Fruit fly (Drosophila melanogaster) whole organism, prepupa: ENCODE data around the gene sno.

Experiments
- Blimp-1 ChIP-seq: fragments of 200-800 bp; sonication (Bioruptor generic); optimal IDR thresholded peaks from 3 replicates; lab custom pipeline; 2017; ENCODE audit warnings: missing biosample characterization, missing genetic modification characterization, mild to moderate bottlenecking, moderate library complexity, missing genetic modification reagents
- CG10631 ChIP-seq: fragments of 200-800 bp; sonication (Bioruptor generic); optimal IDR thresholded peaks from 2 replicates; lab custom pipeline; 2016; ENCODE audit warnings: missing biosample characterization, missing genetic modification characterization
- CG10669 ChIP-seq: fragments of 200-800 bp; sonication (Bioruptor generic); optimal IDR thresholded peaks from 3 replicates; lab custom pipeline; 2018; ENCODE audit warnings: missing biosample characterization, mild to moderate bottlenecking, missing genetic modification characterization, moderate library complexity
- CG11294 ChIP-seq: fragments of 200-800 bp; sonication (Bioruptor generic); IDR thresholded peaks from 2 replicates; pipeline ENCODE4 v1.3.6; 2022; ENCODE audit warnings: missing biosample characterization, missing genetic modification characterization
- CG15336 ChIP-seq: fragments of 200-800 bp; sonication (Bioruptor generic); IDR thresholded peaks from 2 replicates; pipeline ENCODE4 v1.3.6; 2022; ENCODE audit warnings: missing biosample characterization, missing genetic modification characterization
- CG1621 ChIP-seq: fragments of 200-800 bp; sonication (Bioruptor generic); optimal IDR thresholded peaks from 3 replicates; lab custom pipeline; 2018; ENCODE audit warnings: missing biosample characterization, mild to moderate bottlenecking, missing genetic modification characterization
- CG16779 ChIP-seq: fragments of 200-800 bp; sonication (Bioruptor generic); optimal IDR thresholded peaks from 3 replicates; lab custom pipeline; 2017; ENCODE audit warnings: missing biosample characterization, mild to moderate bottlenecking, missing genetic modification characterization
- CG3032 ChIP-seq: fragments of 200-800 bp; optimal IDR thresholded peaks from 2 replicates; lab custom pipeline; 2019; ENCODE audit warnings: missing biosample characterization, mild to moderate bottlenecking, missing genetic modification characterization, moderate library complexity
- CG34406 ChIP-seq: fragments of 200-800 bp; sonication (Bioruptor generic); optimal IDR thresholded peaks from 3 replicates; lab custom pipeline; 2016; ENCODE audit warnings: missing biosample characterization, missing genetic modification characterization
- CG4318 ChIP-seq: fragments of 200-800 bp; sonication (Bioruptor generic); optimal IDR thresholded peaks from 3 replicates; lab custom pipeline; 2017; ENCODE audit warnings: missing biosample characterization, mild to moderate bottlenecking, missing genetic modification characterization
- CG6792 ChIP-seq: fragments of 200-800 bp; sonication (Bioruptor generic); optimal IDR thresholded peaks from 3 replicates; lab custom pipeline; 2016; ENCODE audit warnings: missing biosample characterization, missing genetic modification characterization
- CG6808 ChIP-seq: fragments of 200-800 bp; sonication (Bioruptor generic); optimal IDR thresholded peaks from 3 replicates; lab custom pipeline; 2017; ENCODE audit warnings: missing biosample characterization, missing genetic modification characterization, mild to moderate bottlenecking, moderate library complexity, missing genetic modification reagents
- CG6854 ChIP-seq: fragments of 200-800 bp; sonication (Bioruptor generic); optimal IDR thresholded peaks from 2 replicates; lab custom pipeline; 2017; ENCODE audit warnings: missing biosample characterization, mild to moderate bottlenecking, missing genetic modification characterization
- CG8119 ChIP-seq: fragments of 200-800 bp; sonication (Bioruptor generic); IDR thresholded peaks from 3 replicates; pipeline ENCODE4 v1.3.6; 2022; ENCODE audit warnings: missing biosample characterization, missing genetic modification characterization
- CG8319 ChIP-seq: fragments of 200-800 bp; sonication (Bioruptor generic); optimal IDR thresholded peaks from 3 replicates; lab custom pipeline; 2016; ENCODE audit warnings: missing biosample characterization, missing genetic modification characterization
- CG8632 ChIP-seq: fragments of 200-800 bp; sonication (Bioruptor generic); optimal IDR thresholded peaks from 3 replicates; lab custom pipeline; 2016; ENCODE audit warnings: missing biosample characterization, missing genetic modification characterization
- CG9139 ChIP-seq: fragments of 200-800 bp; sonication (Bioruptor generic); optimal IDR thresholded peaks from 3 replicates; lab custom pipeline; 2017; ENCODE audit warnings: missing biosample characterization, mild to moderate bottlenecking, missing genetic modification characterization
- Ets21C ChIP-seq: fragments of 200-800 bp; sonication (Bioruptor generic); optimal IDR thresholded peaks from 3 replicates; lab custom pipeline; 2016; ENCODE audit warnings: missing biosample characterization, missing genetic modification characterization
- Ets96B ChIP-seq: fragments of 200-800 bp; optimal IDR thresholded peaks from 2 replicates; lab custom pipeline; 2019; ENCODE audit warnings: missing biosample characterization, mild to moderate bottlenecking, missing genetic modification characterization, moderate library complexity
- Gug ChIP-seq: fragments of 200-800 bp; sonication (Bioruptor generic); IDR thresholded peaks from 2 replicates; pipeline ENCODE4 v1.3.6; 2022; ENCODE audit warnings: missing biosample characterization, missing genetic modification characterization
- Hr38 ChIP-seq: sonication (Bioruptor generic); optimal IDR thresholded peaks from 2 replicates; lab custom pipeline; 2016; ENCODE audit warnings: missing biosample characterization, missing genetic modification characterization
- Hr39 ChIP-seq: fragments of 200-800 bp; sonication (Bioruptor generic); optimal IDR thresholded peaks from 2 replicates; lab custom pipeline; 2016; ENCODE audit warnings: missing biosample characterization, missing genetic modification characterization
- Lpt ChIP-seq: fragments of 200-800 bp; sonication (Bioruptor generic); optimal IDR thresholded peaks from 3 replicates; lab custom pipeline; 2016; ENCODE audit warnings: missing biosample characterization, missing genetic modification characterization
- Met ChIP-seq: fragments of 200-800 bp; sonication (Bioruptor generic); optimal IDR thresholded peaks from 3 replicates; lab custom pipeline; 2016; ENCODE audit warnings: missing biosample characterization, missing genetic modification characterization
- Smox ChIP-seq: fragments of 200-800 bp; sonication (Bioruptor generic); optimal IDR thresholded peaks from 3 replicates; lab custom pipeline; 2016; ENCODE audit warnings: missing biosample characterization, missing genetic modification characterization
- Sox102F ChIP-seq: fragments of 200-800 bp; sonication (Bioruptor generic); optimal IDR thresholded peaks from 2 replicates; lab custom pipeline; 2016; ENCODE audit warnings: missing biosample characterization, mild to moderate bottlenecking, missing genetic modification characterization
- Sox14 ChIP-seq: fragments of 200-800 bp; sonication (Bioruptor generic); optimal IDR thresholded peaks from 3 replicates; lab custom pipeline; 2016; ENCODE audit warnings: missing biosample characterization, missing genetic modification characterization
- Sox15 ChIP-seq: fragments of 200-800 bp; sonication (Bioruptor generic); optimal IDR thresholded peaks from 3 replicates; lab custom pipeline; 2016; ENCODE audit warnings: missing biosample characterization, missing genetic modification characterization
- achi ChIP-seq: fragments of 200-800 bp; sonication (Bioruptor generic); optimal IDR thresholded peaks from 3 replicates; lab custom pipeline; 2016; ENCODE audit warnings: missing biosample characterization, missing genetic modification characterization
- acj6 ChIP-seq: fragments of 200-800 bp; sonication (Bioruptor generic); optimal IDR thresholded peaks from 3 replicates; lab custom pipeline; 2016; ENCODE audit warnings: missing biosample characterization, missing genetic modification characterization
- cyc ChIP-seq: fragments of 200-800 bp; sonication (Bioruptor generic); optimal IDR thresholded peaks from 3 replicates; lab custom pipeline; 2016; ENCODE audit warnings: missing biosample characterization, missing genetic modification characterization
- dac ChIP-seq: fragments of 200-800 bp; sonication (Bioruptor generic); optimal IDR thresholded peaks from 2 replicates; lab custom pipeline; 2017; ENCODE audit warnings: missing biosample characterization, mild to moderate bottlenecking, missing genetic modification characterization
- dsx ChIP-seq: fragments of 200-800 bp; optimal IDR thresholded peaks from 3 replicates; lab custom pipeline; 2019; ENCODE audit warnings: missing biosample characterization, mild to moderate bottlenecking, missing genetic modification characterization, moderate library complexity; ENCODE audit not compliant: poor library complexity, severe bottlenecking
- eg ChIP-seq: fragments of 200-800 bp; sonication (Bioruptor generic); IDR thresholded peaks from 3 replicates; pipeline ENCODE4 v1.3.6; 2022; ENCODE audit warnings: missing biosample characterization, missing genetic modification characterization
- esn ChIP-seq: fragments of 200-800 bp; sonication (Bioruptor generic); optimal IDR thresholded peaks from 2 replicates; lab custom pipeline; 2016; ENCODE audit warnings: missing biosample characterization, mild to moderate bottlenecking, missing genetic modification characterization, moderate library complexity
- fd59A ChIP-seq: fragments of 200-800 bp; sonication (Bioruptor generic); optimal IDR thresholded peaks from 2 replicates; lab custom pipeline; 2017; ENCODE audit warnings: missing biosample characterization, mild to moderate bottlenecking, missing genetic modification characterization, missing genetic modification reagents
- fkh ChIP-seq: fragments of 200-800 bp; sonication (Bioruptor generic); optimal IDR thresholded peaks from 3 replicates; lab custom pipeline; 2017; ENCODE audit warnings: missing biosample characterization, mild to moderate bottlenecking, missing genetic modification characterization, moderate library complexity
- net ChIP-seq: fragments of 200-800 bp; sonication (Bioruptor generic); optimal IDR thresholded peaks from 3 replicates; lab custom pipeline; 2016; ENCODE audit warnings: missing biosample characterization, missing genetic modification characterization
- pdm3 ChIP-seq: fragments of 200-800 bp; sonication (Bioruptor generic); optimal IDR thresholded peaks from 3 replicates; lab custom pipeline; 2016; ENCODE audit warnings: missing biosample characterization, missing genetic modification characterization
- spab ChIP-seq: fragments of 200-800 bp; sonication (Bioruptor generic); optimal IDR thresholded peaks from 2 replicates; lab custom pipeline; 2017; ENCODE audit warnings: missing biosample characterization, mild to moderate bottlenecking, missing genetic modification characterization, missing genetic modification reagents
- ss ChIP-seq, 2 experiments: fragments of 200-800 bp; sonication (Bioruptor generic); optimal IDR thresholded peaks; 2 replicates in 1 of 2; 3 replicates in 1 of 2; lab custom pipeline; 2017 to 2018; ENCODE audit warnings: mild to moderate bottlenecking in 2 of 2, missing biosample characterization in 2 of 2, missing genetic modification characterization in 2 of 2, moderate library complexity in 1 of 2
- svp ChIP-seq: fragments of 200-800 bp; sonication (Bioruptor generic); peaks from one replicate; lab custom pipeline; 2016; ENCODE audit warnings: missing biosample characterization, missing genetic modification characterization
- topi ChIP-seq: fragments of 200-800 bp; sonication (Bioruptor generic); optimal IDR thresholded peaks from 3 replicates; lab custom pipeline; 2016; ENCODE audit warnings: missing biosample characterization, missing genetic modification characterization
- vri ChIP-seq: fragments of 200-800 bp; sonication (Bioruptor generic); optimal IDR thresholded peaks from 3 replicates; lab custom pipeline; 2016; ENCODE audit warnings: missing biosample characterization, mild to moderate bottlenecking, missing genetic modification characterization

sno gene

dm6 chrX:13234738-13235470 lies 23.4 kb upstream of the sno start (continued):
- no peak for TF ChIP-seq CG9139 (GFP tag; lab: Kevin White, UChicago)
- no peak for TF ChIP-seq Smox
- peak; percentile 45 to 59 for TF ChIP-seq ss (GFP tag; optimal IDR thresholded peaks at IDR 0.05; lab: Kevin White, UChicago)
- TF ChIP-seq svp (GFP tag; lab: Kevin White, UChicago) = no peak
- TF ChIP-seq CG6854 (GFP tag; lab: Kevin White, UChicago) = no peak
- no peak for TF ChIP-seq Ets21C (GFP tag; lab: Kevin White, UChicago)
- TF ChIP-seq CG16779 (tag; lab: Kevin White, UChicago) = no peak
- TF ChIP-seq Sox15 (GFP tag; lab: Kevin White, UChicago) = no peak
- no peak for TF ChIP-seq topi
- TF ChIP-seq acj6 = no peak
- no peak for TF ChIP-seq CG10669 (GFP tag; lab: Kevin White, UChicago)
- no peak for TF ChIP-seq CG3032 (tag; lab: Kevin White, UChicago)
- no peak for TF ChIP-seq CG8319 (GFP tag; lab: Kevin White, UChicago)
- TF ChIP-seq fkh (GFP tag; lab: Kevin White, UChicago) = peak; percentile 19
- TF ChIP-seq Sox14 (GFP tag; lab: Kevin White, UChicago) = no peak
- TF ChIP-seq eg (GFP tag; lab: Robert Waterston, UW) = peak; percentile 83
- no peak for TF ChIP-seq CG6808 (GFP tag; lab: Kevin White, UChicago)
- no peak for TF ChIP-seq dac (GFP tag; lab: Kevin White, UChicago)
- TF ChIP-seq dsx (GFP tag; lab: Kevin White, UChicago) = no peak
- TF ChIP-seq CG8632 (GFP tag; lab: Kevin White, UChicago) = peak; percentile 13
- TF ChIP-seq Met (GFP tag; lab: Kevin White, UChicago) = no peak
- TF ChIP-seq CG1621 (tag; lab: Kevin White, UChicago) = no peak

- TF ChIP-seq Blimp-1 (GFP tag; lab: Kevin White, UChicago) (peak; percentile 53), CG34406 (peak; percentile 68), cyc (peak; percentile 81), achi (GFP tag; lab: Kevin White, UChicago) (peak; percentile 75), Hr39 (GFP tag; lab: Kevin White, UChicago) (peak; percentile 71), topi (peak; percentile 78), pdm3 (GFP tag; lab: Kevin White, UChicago) (peak; percentile 79), CG6854 (GFP tag; lab: Kevin White, UChicago) (no peak), Met (GFP tag; lab: Kevin White, UChicago) (peak; percentile 76), spab (peak; percentile 76), fkh (GFP tag; lab: Kevin White, UChicago) (peak; percentile 42), fd59A (GFP tag; lab: Kevin White, UChicago) (peak; percentile 77), CG15336 (GFP tag; lab: Robert Waterston, UW) (peak; percentile 54), CG3032 (tag; lab: Kevin White, UChicago) (peak; percentile 88), CG11294 (GFP tag; lab: Robert Waterston, UW) (no peak), svp (GFP tag; lab: Kevin White, UChicago) (peak; percentile 90), vri (GFP tag; lab: Kevin White, UChicago) (peak; percentile 73), esn (peak; percentile 74), CG8319 (GFP tag; lab: Kevin White, UChicago) (peak; percentile 45), CG10631 (GFP tag; lab: Kevin White, UChicago) (peak; percentile 77), Sox14 (GFP tag; lab: Kevin White, UChicago) (peak; percentile 74), CG8632 (GFP tag; lab: Kevin White, UChicago) (peak; percentile 79), net (GFP tag; lab: Kevin White, UChicago) (peak; percentile 54), acj6 (peak; percentile 86), Lpt (GFP tag; lab: Kevin White, UChicago) (peak; percentile 62), CG4318 (GFP tag; lab: Kevin White, UChicago) (peak; percentile 49), CG1621 (tag; lab: Kevin White, UChicago) (peak; percentile 69), eg (GFP tag; lab: Robert Waterston, UW) (peak; percentile 72), Hr38 (GFP tag; lab: Kevin White, UChicago) (no peak), Sox102F (GFP tag; lab: Kevin White, UChicago) (peak; percentile 51), CG8119 (GFP tag; lab: Robert Waterston, UW) (peak; percentile 63; the same call in 2 of the 3 replicates), CG6792 (GFP tag; lab: Kevin White, UChicago) (peak; percentile 62), Gug (GFP tag; lab: Robert Waterston, UW) (peak; percentile 56; the same call in 1 of the 2 replicates), CG6808 (GFP tag; lab: Kevin White, UChicago) (peak; percentile 90), Ets96B (peak; percentile 88)
Measured at dm6 chrX:13233811-13234737, 22.6 kb upstream of the sno start.
